Fruit fly (Drosophila melanogaster): ENCODE data around the gene CG9449.

CG9449 gene

DNA sequence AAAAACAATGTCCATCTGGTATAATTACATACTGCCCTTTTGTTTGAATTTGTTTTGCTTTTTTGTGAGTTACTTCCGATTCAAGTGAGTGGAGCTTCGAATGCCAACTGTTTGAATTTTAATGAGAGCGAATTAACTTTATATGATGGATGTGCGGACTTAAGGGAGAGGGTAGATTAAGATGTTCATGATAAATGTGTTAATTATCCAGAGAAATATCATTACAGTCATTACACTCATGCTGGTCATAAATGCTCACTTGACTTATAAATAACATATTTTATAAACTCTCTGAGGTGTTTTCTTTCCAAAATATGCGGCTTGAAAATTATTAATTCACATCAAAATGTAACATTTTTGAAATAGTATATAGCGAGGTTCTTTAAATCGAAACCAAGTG, at the start of gene CG9449:
TSS of gene CG9449 (minus strand) at position 101 of the 400 bp plus-strand sequence.
- TF ChIP-seq dmrt93B (GFP tag; optimal IDR thresholded peaks at IDR 0.05): no peak
- TF ChIP-seq CrebA (GFP tag; optimal IDR thresholded peaks at IDR 0.05; ENCODE audit: borderline replicate concordance): no peak
- TF ChIP-seq sage (GFP tag; optimal IDR thresholded peaks at IDR 0.05): no peak
- no peak for TF ChIP-seq dsf (GFP tag; optimal IDR thresholded peaks at IDR 0.05; ENCODE audit: borderline replicate concordance)
- TF ChIP-seq HLH106 (tag; optimal IDR thresholded peaks at IDR 0.05): no peak
- no peak for TF ChIP-seq sv (GFP tag; optimal IDR thresholded peaks at IDR 0.05)
- no peak for TF ChIP-seq Hr83 (GFP tag; optimal IDR thresholded peaks at IDR 0.05; ENCODE audit: poor library complexity, severe bottlenecking)
- no peak for TF ChIP-seq h (GFP tag; optimal IDR thresholded peaks at IDR 0.05)

DNA sequence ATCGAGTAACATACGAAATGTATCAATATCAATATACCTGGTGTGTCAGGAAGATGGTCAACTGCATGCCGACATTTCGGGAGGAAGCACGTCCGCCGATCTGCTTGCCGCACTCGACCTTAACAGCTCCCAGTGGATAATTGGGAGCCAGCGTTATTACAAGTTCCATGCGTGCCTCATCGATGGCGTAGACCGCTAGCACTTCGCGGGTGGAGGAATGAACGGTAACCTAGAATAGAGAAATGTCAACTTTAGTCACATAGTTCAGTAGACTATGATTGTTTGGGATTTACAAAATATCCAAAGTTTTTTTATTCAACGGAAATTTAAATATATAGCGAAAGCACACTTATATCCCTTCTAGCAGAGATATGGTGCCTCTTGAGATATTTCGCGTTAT, 47.3 kb upstream of the CG9449 start, which contains the start of the genes CG46435 and Rcd7:
TSS of gene CG46435 (plus strand) at position 301 of the 400 bp plus-strand sequence.
TSS of gene Rcd7 (plus strand) at position 301 of the 400 bp plus-strand sequence.
- TF ChIP-seq h (GFP tag; optimal IDR thresholded peaks at IDR 0.05): no peak
- TF ChIP-seq Mio (GFP tag; optimal IDR thresholded peaks at IDR 0.05): no peak
- no peak for TF ChIP-seq Hr78 (GFP tag; optimal IDR thresholded peaks at IDR 0.05)
- TF ChIP-seq Hnf4 (GFP tag; optimal IDR thresholded peaks at IDR 0.05): no peak
- TF ChIP-seq GATAd (GFP tag; optimal IDR thresholded peaks at IDR 0.05): no peak
- TF ChIP-seq N (GFP tag; optimal IDR thresholded peaks at IDR 0.05): no peak
- TF ChIP-seq tai (GFP tag; optimal IDR thresholded peaks at IDR 0.05): no peak
- TF ChIP-seq Myc (optimal IDR thresholded peaks at IDR 0.05): no peak
- TF ChIP-seq psq (GFP tag; optimal IDR thresholded peaks at IDR 0.05): no peak
- TF ChIP-seq Dif (GFP tag; optimal IDR thresholded peaks at IDR 0.05; ENCODE audit: partially characterized antibody): no peak
- TF ChIP-seq jim (GFP tag; optimal IDR thresholded peaks at IDR 0.05): no peak
- no peak for TF ChIP-seq CrebA (GFP tag; optimal IDR thresholded peaks at IDR 0.05; ENCODE audit: borderline replicate concordance)
- no peak for TF ChIP-seq HLH106 (tag; optimal IDR thresholded peaks at IDR 0.05)
- no peak for TF ChIP-seq Abd-B (GFP tag; optimal IDR thresholded peaks at IDR 0.05)
- TF ChIP-seq CG9705 (GFP tag; optimal IDR thresholded peaks at IDR 0.05): no peak
- no peak for TF ChIP-seq sv (GFP tag; optimal IDR thresholded peaks at IDR 0.05)
- TF ChIP-seq Vsx2 (GFP tag; optimal IDR thresholded peaks at IDR 0.05; ENCODE audit: partially characterized antibody): no peak
- no peak for TF ChIP-seq foxo (GFP tag; optimal IDR thresholded peaks at IDR 0.05)

DNA sequence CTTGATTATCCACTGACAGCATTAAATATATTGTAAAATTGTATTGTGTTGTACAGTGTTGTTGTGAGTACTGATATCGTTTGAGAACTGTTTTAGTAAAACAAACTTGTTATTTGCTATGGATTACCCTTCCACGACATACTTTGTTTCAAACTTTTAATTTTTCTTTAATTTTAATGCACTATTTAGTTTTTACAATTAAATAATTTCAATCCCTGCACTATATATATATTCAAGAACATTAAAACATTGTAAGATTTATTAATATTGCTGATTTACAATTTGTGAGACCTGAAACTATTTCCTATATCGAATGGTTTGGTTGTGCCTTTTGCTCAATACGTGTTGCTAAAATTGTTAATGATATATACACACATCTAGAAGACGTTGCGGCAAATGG, 46.6 kb upstream of the CG9449 start, which contains the start of the genes CG46434 and Dred:
TSS of gene CG46434 (minus strand) at position 101 of the 400 bp plus-strand sequence.
TSS of gene Dred (minus strand) at position 101 of the 400 bp plus-strand sequence.
- TF ChIP-seq psq (GFP tag; optimal IDR thresholded peaks at IDR 0.05) (no peak), N (GFP tag; optimal IDR thresholded peaks at IDR 0.05) (no peak), dsf (GFP tag; optimal IDR thresholded peaks at IDR 0.05; ENCODE audit: borderline replicate concordance) (no peak), Dif (GFP tag; optimal IDR thresholded peaks at IDR 0.05; ENCODE audit: partially characterized antibody) (no peak), GATAd (GFP tag; optimal IDR thresholded peaks at IDR 0.05) (no peak), Abd-B (GFP tag; optimal IDR thresholded peaks at IDR 0.05) (no peak), tai (GFP tag; optimal IDR thresholded peaks at IDR 0.05) (no peak), woc (GFP tag; optimal IDR thresholded peaks at IDR 0.05) (no peak), Rel (GFP tag; optimal IDR thresholded peaks at IDR 0.05) (no peak), Rel (tag; optimal IDR thresholded peaks at IDR 0.05) (no peak), Hr83 (GFP tag; optimal IDR thresholded peaks at IDR 0.05; ENCODE audit: poor library complexity, severe bottlenecking) (no peak), brk (GFP tag; optimal IDR thresholded peaks at IDR 0.05) (no peak), rgr (GFP tag; optimal IDR thresholded peaks at IDR 0.05) (no peak), OdsH (GFP tag; optimal IDR thresholded peaks at IDR 0.05) (no peak), ey (GFP tag; optimal IDR thresholded peaks at IDR 0.05) (no peak), usp (GFP tag; optimal IDR thresholded peaks at IDR 0.05) (no peak), Dfd (GFP tag; optimal IDR thresholded peaks at IDR 0.05) (no peak)

- no peak for TF ChIP-seq rgr (GFP tag; optimal IDR thresholded peaks at IDR 0.05)
- TF ChIP-seq Jra (GFP tag; optimal IDR thresholded peaks at IDR 0.05): no peak
- no peak for TF ChIP-seq brk (GFP tag; optimal IDR thresholded peaks at IDR 0.05)
- TF ChIP-seq h (GFP tag; optimal IDR thresholded peaks at IDR 0.05): no peak
- TF ChIP-seq sage (GFP tag; optimal IDR thresholded peaks at IDR 0.05): no peak
- no peak for TF ChIP-seq Rel (GFP tag; optimal IDR thresholded peaks at IDR 0.05)
- no peak for TF ChIP-seq Rel (tag; optimal IDR thresholded peaks at IDR 0.05)
- TF ChIP-seq woc (GFP tag; optimal IDR thresholded peaks at IDR 0.05): no peak
- no peak for TF ChIP-seq lola (GFP tag; optimal IDR thresholded peaks at IDR 0.05)
- TF ChIP-seq Dfd (GFP tag; optimal IDR thresholded peaks at IDR 0.05): no peak
- TF ChIP-seq dsf (GFP tag; optimal IDR thresholded peaks at IDR 0.05; ENCODE audit: borderline replicate concordance): no peak
- no peak for TF ChIP-seq fru (GFP tag; optimal IDR thresholded peaks at IDR 0.05)
- no peak for TF ChIP-seq jim (GFP tag; optimal IDR thresholded peaks at IDR 0.05)
- no peak for TF ChIP-seq N (GFP tag; optimal IDR thresholded peaks at IDR 0.05)
- TF ChIP-seq tai (GFP tag; optimal IDR thresholded peaks at IDR 0.05): no peak
Measured at dm6 chr3L:19532443-19532842, 34.9 kb upstream of the CG9449 start, which contains the start of gene Cpr76Bd. Gene Cpr76Bd (plus strand): TSS chr3L:19532743.

Measured in whole organism, wandering third instar larva.